Worm (Caenorhabditis elegans) whole organism, L2 larva: ENCODE measurements around the gene R07H5.9.

ENCODE experiments used
- C34F6.9 ChIP-seq: fragments of 150-350 bp; optimal IDR thresholded peaks from 2 replicates; lab custom pipeline; 2014; ENCODE audit warnings: missing biosample characterization, missing genetic modification characterization
- F13H6.1 ChIP-seq: sonication (generic microtip); optimal IDR thresholded peaks from 2 replicates; lab custom pipeline; 2016; ENCODE audit warnings: missing genetic modification characterization, missing compliant biosample characterization
- R02D3.7 ChIP-seq: fragments of 150-350 bp; optimal IDR thresholded peaks from 2 replicates; lab custom pipeline; 2014; ENCODE audit warnings: missing biosample characterization, missing genetic modification characterization
- Y55F3AM.14 ChIP-seq: fragments of 200-800 bp; sonication (Bioruptor generic); optimal IDR thresholded peaks from 2 replicates; lab custom pipeline; 2018; ENCODE audit warnings: mild to moderate bottlenecking, missing genetic modification characterization, missing compliant biosample characterization
- ZK546.5 ChIP-seq: sonication (generic microtip); optimal IDR thresholded peaks from 2 replicates; lab custom pipeline; 2017; ENCODE audit warnings: missing biosample characterization, missing genetic modification characterization
- alr-1 ChIP-seq: fragments of 150-350 bp; optimal IDR thresholded peaks from 2 replicates; lab custom pipeline; 2014; ENCODE audit warnings: missing biosample characterization, missing genetic modification characterization
- aly-2 ChIP-seq: fragments of 150-350 bp; optimal IDR thresholded peaks from 2 replicates; lab custom pipeline; 2014; ENCODE audit warnings: missing biosample characterization, missing genetic modification characterization
- ama-1 ChIP-seq: fragments of 150-350 bp; optimal IDR thresholded peaks from 2 replicates; lab custom pipeline; 2018; ENCODE audit warnings: inconsistent platforms
- blmp-1 ChIP-seq: sonication (generic microtip); optimal IDR thresholded peaks from 2 replicates; lab custom pipeline; 2017; ENCODE audit warnings: missing genetic modification characterization, mild to moderate bottlenecking, missing compliant biosample characterization, antibody characterized with exemption, moderate library complexity; ENCODE audit not compliant: insufficient read depth
- ceh-82 ChIP-seq: fragments of 150-350 bp; optimal IDR thresholded peaks from 2 replicates; lab custom pipeline; 2014; ENCODE audit warnings: missing biosample characterization, missing genetic modification characterization
- crh-2 ChIP-seq: sonication (generic microtip); optimal IDR thresholded peaks from 2 replicates; lab custom pipeline; 2017; ENCODE audit warnings: missing biosample characterization, missing genetic modification characterization
- egl-27 ChIP-seq: sonication (generic microtip); optimal IDR thresholded peaks from 3 replicates; lab custom pipeline; 2017; ENCODE audit warnings: missing biosample characterization, missing genetic modification reagents, missing genetic modification characterization
- elt-1 ChIP-seq: fragments of 150-350 bp; optimal IDR thresholded peaks from 2 replicates; lab custom pipeline; 2014; ENCODE audit warnings: missing biosample characterization, missing genetic modification characterization
- elt-3 ChIP-seq: sonication (generic microtip); optimal IDR thresholded peaks from 2 replicates; lab custom pipeline; 2017; ENCODE audit warnings: missing biosample characterization, missing genetic modification characterization
- fos-1 ChIP-seq: fragments of 150-350 bp; optimal IDR thresholded peaks from 2 replicates; lab custom pipeline; 2014; ENCODE audit warnings: missing biosample characterization, missing genetic modification characterization
- gmeb-1 ChIP-seq: fragments of 150-350 bp; optimal IDR thresholded peaks from 2 replicates; lab custom pipeline; 2014; ENCODE audit warnings: missing biosample characterization, missing genetic modification characterization
- lin-11 ChIP-seq: fragments of 150-350 bp; sonication (generic microtip); optimal IDR thresholded peaks from 2 replicates; lab custom pipeline; 2014; ENCODE audit warnings: missing biosample characterization, missing genetic modification characterization, inconsistent platforms, mixed read lengths
- lin-39 ChIP-seq: fragments of 150-350 bp; optimal IDR thresholded peaks from 2 replicates; lab custom pipeline; 2014; ENCODE audit warnings: missing biosample characterization, missing genetic modification reagents, missing genetic modification characterization
- lsy-2 ChIP-seq, 2 experiments: fragments of 150-350 bp in 1 of 2; sonication (generic microtip) in 1 of 2; optimal IDR thresholded peaks; 2 replicates each; lab custom pipeline; 2014 to 2017; ENCODE audit warnings: missing biosample characterization in 2 of 2, missing genetic modification characterization in 2 of 2
- mab-5 ChIP-seq: fragments of 150-350 bp; optimal IDR thresholded peaks from 2 replicates; lab custom pipeline; 2014; ENCODE audit warnings: missing biosample characterization, missing genetic modification characterization
- mbf-1 ChIP-seq: sonication (generic microtip); optimal IDR thresholded peaks from 2 replicates; lab custom pipeline; 2017; ENCODE audit warnings: missing biosample characterization, missing genetic modification characterization
- mdl-1 ChIP-seq, 2 experiments: fragments of 150-350 bp in 1 of 2; sonication (generic microtip) in 1 of 2; optimal IDR thresholded peaks; 2 replicates each; lab custom pipeline; 2017; ENCODE audit warnings: missing biosample characterization in 2 of 2, missing genetic modification characterization in 2 of 2
- nhr-10 ChIP-seq: sonication (generic microtip); optimal IDR thresholded peaks from 2 replicates; lab custom pipeline; 2017; ENCODE audit warnings: missing biosample characterization, missing genetic modification characterization
- nhr-11 ChIP-seq: fragments of 150-350 bp; optimal IDR thresholded peaks from 2 replicates; lab custom pipeline; 2014; ENCODE audit warnings: missing biosample characterization, missing genetic modification characterization
- nhr-12 ChIP-seq: fragments of 150-350 bp; optimal IDR thresholded peaks from 2 replicates; lab custom pipeline; 2014; ENCODE audit warnings: missing biosample characterization, missing genetic modification characterization
- nhr-129 ChIP-seq: fragments of 150-350 bp; optimal IDR thresholded peaks from 2 replicates; lab custom pipeline; 2014; ENCODE audit warnings: missing biosample characterization, missing genetic modification characterization
- nhr-21 ChIP-seq: fragments of 150-350 bp; optimal IDR thresholded peaks from 2 replicates; lab custom pipeline; 2014; ENCODE audit warnings: missing biosample characterization, missing genetic modification characterization
- nhr-23 ChIP-seq: fragments of 150-350 bp; optimal IDR thresholded peaks from 2 replicates; lab custom pipeline; 2014; ENCODE audit warnings: missing biosample characterization, missing genetic modification reagents, missing genetic modification characterization
- nhr-237 ChIP-seq: fragments of 150-350 bp; optimal IDR thresholded peaks from 2 replicates; lab custom pipeline; 2014; ENCODE audit warnings: missing biosample characterization, missing genetic modification characterization
- nhr-25 ChIP-seq: fragments of 150-350 bp; sonication (generic microtip); optimal IDR thresholded peaks from 3 replicates; lab custom pipeline; 2014; ENCODE audit warnings: missing biosample characterization, missing genetic modification characterization
- nhr-6 ChIP-seq: fragments of 150-350 bp; optimal IDR thresholded peaks from 2 replicates; lab custom pipeline; 2014; ENCODE audit warnings: missing biosample characterization, missing genetic modification characterization
- nhr-77 ChIP-seq: fragments of 150-350 bp; optimal IDR thresholded peaks from 2 replicates; lab custom pipeline; 2014; ENCODE audit warnings: missing biosample characterization, missing genetic modification characterization
- peb-1 ChIP-seq: fragments of 150-350 bp; optimal IDR thresholded peaks from 2 replicates; lab custom pipeline; 2014; ENCODE audit warnings: missing biosample characterization, missing genetic modification characterization
- skn-1 ChIP-seq: sonication (generic microtip); optimal IDR thresholded peaks from 2 replicates; lab custom pipeline; 2017; ENCODE audit warnings: missing biosample characterization, missing genetic modification characterization
- sma-3 ChIP-seq: sonication (generic microtip); optimal IDR thresholded peaks from 2 replicates; lab custom pipeline; 2016; ENCODE audit warnings: missing genetic modification reagents, missing genetic modification characterization, missing compliant biosample characterization
- unc-39 ChIP-seq: fragments of 150-350 bp; optimal IDR thresholded peaks from 2 replicates; lab custom pipeline; 2014; ENCODE audit warnings: missing biosample characterization, missing genetic modification characterization
- unc-55 ChIP-seq: fragments of 150-350 bp; sonication (generic microtip); optimal IDR thresholded peaks from 3 replicates; lab custom pipeline; 2014; ENCODE audit warnings: missing biosample characterization, missing genetic modification reagents, missing genetic modification characterization
- unc-62 ChIP-seq: fragments of 150-350 bp; optimal IDR thresholded peaks from 2 replicates; lab custom pipeline; 2014; ENCODE audit warnings: missing biosample characterization, missing genetic modification reagents, missing genetic modification characterization
- zag-1 ChIP-seq: fragments of 150-350 bp; optimal IDR thresholded peaks from 2 replicates; lab custom pipeline; 2014; ENCODE audit warnings: missing biosample characterization, missing genetic modification characterization
- ztf-1 ChIP-seq: fragments of 200-800 bp; sonication (Bioruptor generic); conservative IDR thresholded peaks from 2 replicates; pipeline ENCODE4 v1.3.6; 2022; ENCODE audit warnings: missing genetic modification characterization, missing compliant biosample characterization
- ztf-4 ChIP-seq: fragments of 150-350 bp; optimal IDR thresholded peaks from 2 replicates; lab custom pipeline; 2014; ENCODE audit warnings: missing biosample characterization, missing genetic modification characterization

Gene R07H5.9

DNA sequence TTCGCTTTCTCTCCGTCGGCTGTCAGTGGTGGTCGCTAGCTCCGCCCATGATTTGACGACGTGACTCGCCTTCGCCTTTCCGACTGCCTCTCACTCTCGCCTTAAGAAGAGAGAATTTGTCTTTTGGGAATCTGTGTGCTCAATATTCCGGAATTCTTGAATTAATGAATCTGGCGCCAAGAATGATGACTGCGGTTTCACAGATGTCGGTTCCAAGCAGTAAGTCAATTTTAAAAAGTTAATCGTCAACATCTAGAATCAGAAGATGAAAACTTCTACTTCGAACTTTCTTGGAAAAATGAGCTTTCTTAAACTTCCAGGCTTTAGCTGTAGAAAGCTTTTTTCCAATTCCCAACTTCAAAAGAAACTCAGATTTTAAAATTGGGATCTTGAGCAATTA lies 37.6 kb upstream of the R07H5.9 start, which contains the start of gene nhr-67:
Gene nhr-67, plus strand, starts transcription at position 97 of the 400 bp plus-strand sequence.
- TF ChIP-seq gmeb-1 (tag; lab: Kevin White, UChicago) = no peak
- TF ChIP-seq ama-1 (lab: Kevin White, UChicago) = no peak
- no peak for TF ChIP-seq Y55F3AM.14 (GFP tag; lab: Kevin White, UChicago)
- TF ChIP-seq nhr-23 = no peak
- no peak for TF ChIP-seq peb-1 (tag; lab: Kevin White, UChicago)
- no peak for TF ChIP-seq ztf-1 (GFP tag; lab: Robert Waterston, UW)
- TF ChIP-seq lin-39 (tag; lab: Kevin White, UChicago) = no peak
- no peak for TF ChIP-seq crh-2 (tag; lab: Kevin White, UChicago)
- no peak for TF ChIP-seq sma-3 (GFP tag; lab: Kevin White, UChicago)
- TF ChIP-seq nhr-237 (tag; lab: Kevin White, UChicago) = no peak
- TF ChIP-seq nhr-12 (tag; lab: Kevin White, UChicago) = no peak
- no peak for TF ChIP-seq unc-39 (tag; lab: Kevin White, UChicago)
- no peak for TF ChIP-seq zag-1 (tag; lab: Kevin White, UChicago)
- TF ChIP-seq mdl-1 (tag; optimal IDR thresholded peaks at IDR 0.05; lab: Kevin White, UChicago) = no peak
- TF ChIP-seq nhr-6 (tag; lab: Kevin White, UChicago) = no peak
- no peak for TF ChIP-seq ZK546.5 (tag; lab: Kevin White, UChicago)
- no peak for TF ChIP-seq nhr-10 (tag; lab: Kevin White, UChicago)

DNA sequence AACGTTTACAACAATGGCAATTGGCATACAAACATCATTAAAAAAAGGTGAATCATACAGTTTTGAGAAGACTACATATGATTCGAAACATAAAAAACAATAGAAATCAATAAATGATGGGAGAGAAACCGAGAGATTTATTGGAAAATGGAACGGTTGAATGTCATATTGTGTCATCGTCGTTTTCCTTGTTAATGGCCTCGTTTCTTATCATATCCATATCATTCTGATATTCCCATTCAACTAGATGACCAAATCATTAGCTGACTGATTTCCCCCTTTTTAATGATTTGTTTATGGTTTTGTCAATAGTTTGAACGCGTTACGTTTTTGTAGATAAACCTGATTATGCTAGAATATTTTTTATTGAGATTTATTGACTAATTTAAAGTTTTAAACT lies 32.5 kb upstream of the R07H5.9 start:
- TF ChIP-seq nhr-77 (tag; lab: Kevin White, UChicago) = no peak
- TF ChIP-seq crh-2 (tag; lab: Kevin White, UChicago) = no peak
- no peak for TF ChIP-seq nhr-6 (tag; lab: Kevin White, UChicago)
- no peak for TF ChIP-seq lin-39 (tag; lab: Kevin White, UChicago)
- no peak for TF ChIP-seq alr-1 (tag; lab: Kevin White, UChicago)
- TF ChIP-seq F13H6.1 = no peak
- TF ChIP-seq C34F6.9 (tag; lab: Kevin White, UChicago) = no peak
- no peak for TF ChIP-seq unc-62 (GFP tag; lab: Kevin White, UChicago)
- no peak for TF ChIP-seq mbf-1 (tag; lab: Kevin White, UChicago)
- TF ChIP-seq sma-3 (GFP tag; lab: Kevin White, UChicago) = peak; percentile 29
- peak; percentile 1 for TF ChIP-seq fos-1
- no peak for TF ChIP-seq nhr-129 (tag; lab: Kevin White, UChicago)
- no peak for TF ChIP-seq ama-1 (lab: Kevin White, UChicago)
- no peak for TF ChIP-seq blmp-1 (tag; lab: Kevin White, UChicago)
- TF ChIP-seq aly-2 (tag; lab: Kevin White, UChicago) = no peak

DNA sequence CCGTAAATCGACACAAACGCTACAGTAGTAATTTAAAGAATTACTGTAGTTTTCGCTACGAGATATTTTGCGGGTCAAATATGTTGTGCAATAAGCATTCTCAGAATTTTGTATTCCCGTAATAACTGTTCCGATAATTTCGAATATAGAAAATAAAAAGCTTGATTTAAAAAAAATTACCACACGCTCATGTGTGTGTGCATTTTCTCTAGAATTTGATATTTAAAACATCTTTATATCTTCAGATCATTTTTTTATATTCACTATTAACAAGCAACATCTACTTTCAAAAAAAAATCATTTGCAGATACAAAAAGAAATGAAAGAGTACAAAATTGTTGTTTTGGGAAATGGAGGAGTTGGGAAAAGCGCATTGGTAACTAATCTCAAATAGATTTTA lies 30.3 kb upstream of the R07H5.9 start, which contains the start of gene rap-3:
Gene rap-3, plus strand, starts transcription at position 301 of the 400 bp plus-strand sequence.
- TF ChIP-seq ztf-4 (no peak), fos-1 (no peak), ama-1 (lab: Kevin White, UChicago) (no peak), mab-5 (tag; lab: Kevin White, UChicago) (no peak), lin-11 (tag; lab: Kevin White, UChicago) (no peak), mbf-1 (tag; lab: Kevin White, UChicago) (no peak), nhr-21 (tag; lab: Kevin White, UChicago) (no peak), zag-1 (tag; lab: Kevin White, UChicago) (no peak), nhr-25 (tag; lab: Kevin White, UChicago) (no peak), gmeb-1 (tag; lab: Kevin White, UChicago) (no peak), C34F6.9 (tag; lab: Kevin White, UChicago) (no peak), R02D3.7 (tag; lab: Kevin White, UChicago) (no peak), lsy-2 (tag; optimal IDR thresholded peaks at IDR 0.05; lab: Kevin White, UChicago) (no peak), skn-1 (tag; lab: Kevin White, UChicago) (no peak), unc-55 (GFP tag; lab: Kevin White, UChicago) (no peak), ZK546.5 (tag; lab: Kevin White, UChicago) (no peak)

ce11 chrIV:11178495-11178894 lies 28.8 kb upstream of the R07H5.9 start, which contains the start of gene C08F8.9:
Gene C08F8.9, minus strand, starts transcription at chrIV:11178595.
- TF ChIP-seq ztf-1 (GFP tag; lab: Robert Waterston, UW) (no peak), alr-1 (tag; lab: Kevin White, UChicago) (no peak), unc-55 (GFP tag; lab: Kevin White, UChicago) (no peak), fos-1 (no peak), elt-3 (tag; lab: Kevin White, UChicago) (no peak), egl-27 (no peak), nhr-129 (tag; lab: Kevin White, UChicago) (no peak), elt-1 (tag; lab: Kevin White, UChicago) (no peak), ceh-82 (tag; lab: Kevin White, UChicago) (no peak), nhr-11 (tag; lab: Kevin White, UChicago) (no peak), mbf-1 (tag; lab: Kevin White, UChicago) (no peak)
